Worm (Caenorhabditis elegans) whole organism, late embryonic: ENCODE results near the gene tag-342.
"Not testable (repeated sequence)": the region's sequence is repeated elsewhere in the genome, so short reads cannot be mapped to it uniquely, and the experiment has no call there.

Experiments
- C08G9.2 ChIP-seq: sonication (generic microtip); optimal IDR thresholded peaks from 2 replicates; lab custom pipeline; 2016; ENCODE audit warnings: mild to moderate bottlenecking, missing genetic modification characterization, moderate library complexity, missing compliant biosample characterization
- C38D4.7 ChIP-seq: fragments of 200-800 bp; sonication (Bioruptor generic); optimal IDR thresholded peaks from 2 replicates; lab custom pipeline; 2018; ENCODE audit warnings: mild to moderate bottlenecking, missing genetic modification characterization, moderate library complexity, missing compliant biosample characterization
- T23F11.4 ChIP-seq: fragments of 200-800 bp; sonication (Bioruptor generic); optimal IDR thresholded peaks from 2 replicates; lab custom pipeline; 2018; ENCODE audit warnings: mild to moderate bottlenecking, missing genetic modification characterization, missing compliant biosample characterization
- Y22D7AL.16 ChIP-seq: sonication (generic microtip); optimal IDR thresholded peaks from 2 replicates; lab custom pipeline; 2016; ENCODE audit warnings: missing genetic modification characterization, missing compliant biosample characterization
- ceh-14 ChIP-seq: sonication (generic microtip); optimal IDR thresholded peaks from 2 replicates; lab custom pipeline; 2016; ENCODE audit warnings: missing genotype, missing genetic modification characterization, missing compliant biosample characterization
- ceh-19 ChIP-seq: fragments of 200-800 bp; sonication (Bioruptor generic); optimal IDR thresholded peaks from 2 replicates; lab custom pipeline; 2018; ENCODE audit warnings: mild to moderate bottlenecking, missing genetic modification characterization, missing compliant biosample characterization
- ceh-2 ChIP-seq: sonication (generic microtip); optimal IDR thresholded peaks from 2 replicates; lab custom pipeline; 2016; ENCODE audit warnings: missing genotype, missing genetic modification characterization, missing compliant biosample characterization
- ceh-22 ChIP-seq: sonication (generic microtip); optimal IDR thresholded peaks from 2 replicates; lab custom pipeline; 2017; ENCODE audit warnings: missing biosample characterization, missing genetic modification characterization
- ceh-24 ChIP-seq: sonication (generic microtip); optimal IDR thresholded peaks from 2 replicates; lab custom pipeline; 2016; ENCODE audit warnings: mild to moderate bottlenecking, missing genetic modification characterization, missing compliant biosample characterization
- ceh-31 ChIP-seq: sonication (generic microtip); optimal IDR thresholded peaks from 2 replicates; lab custom pipeline; 2016; ENCODE audit warnings: missing genetic modification characterization, missing compliant biosample characterization
- ceh-6 ChIP-seq: fragments of 200-800 bp; sonication (Bioruptor generic); optimal IDR thresholded peaks from 2 replicates; lab custom pipeline; 2018; ENCODE audit warnings: mild to moderate bottlenecking, missing genetic modification characterization, missing compliant biosample characterization
- ceh-9 ChIP-seq: sonication (generic microtip); optimal IDR thresholded peaks from 2 replicates; lab custom pipeline; 2016; ENCODE audit warnings: mild to moderate bottlenecking, missing genetic modification characterization, inconsistent platforms, missing compliant biosample characterization
- dmd-4 ChIP-seq: sonication (generic microtip); optimal IDR thresholded peaks from 2 replicates; lab custom pipeline; 2016; ENCODE audit warnings: borderline replicate concordance, missing genetic modification characterization, missing compliant biosample characterization
- dve-1 ChIP-seq: sonication (generic microtip); optimal IDR thresholded peaks from 2 replicates; lab custom pipeline; 2017; ENCODE audit warnings: antibody characterized with exemption, mild to moderate bottlenecking, missing genetic modification characterization, missing compliant biosample characterization
- elt-2 ChIP-seq: sonication (generic microtip); optimal IDR thresholded peaks from 2 replicates; lab custom pipeline; 2016; ENCODE audit warnings: missing genetic modification reagents, missing genetic modification characterization, missing compliant biosample characterization
- elt-4 ChIP-seq: sonication (generic microtip); optimal IDR thresholded peaks from 2 replicates; lab custom pipeline; 2016; ENCODE audit warnings: missing genetic modification characterization, missing compliant biosample characterization
- ets-4 ChIP-seq: sonication (generic microtip); optimal IDR thresholded peaks from 2 replicates; lab custom pipeline; 2016; ENCODE audit warnings: missing genetic modification characterization, missing compliant biosample characterization
- eyg-1 ChIP-seq: sonication (generic microtip); optimal IDR thresholded peaks from 2 replicates; lab custom pipeline; 2016; ENCODE audit warnings: missing genotype, missing genetic modification characterization, missing compliant biosample characterization
- fax-1 ChIP-seq: sonication (generic microtip); optimal IDR thresholded peaks from 2 replicates; lab custom pipeline; 2016; ENCODE audit warnings: missing genotype, missing genetic modification characterization, missing compliant biosample characterization
- fkh-6 ChIP-seq: sonication (generic microtip); optimal IDR thresholded peaks from 2 replicates; lab custom pipeline; 2016; ENCODE audit warnings: missing genetic modification characterization, missing compliant biosample characterization
- gmeb-2 ChIP-seq: sonication (generic microtip); optimal IDR thresholded peaks from 2 replicates; lab custom pipeline; 2016; ENCODE audit warnings: missing genetic modification characterization, inconsistent platforms, missing compliant biosample characterization
- hlh-13 ChIP-seq: fragments of 200-800 bp; sonication (Bioruptor generic); optimal IDR thresholded peaks from 2 replicates; lab custom pipeline; 2018; ENCODE audit warnings: mild to moderate bottlenecking, missing genetic modification characterization, missing compliant biosample characterization
- hlh-30 ChIP-seq: sonication (generic microtip); optimal IDR thresholded peaks from 2 replicates; lab custom pipeline; 2017; ENCODE audit warnings: antibody characterized with exemption, missing genetic modification characterization, missing compliant biosample characterization; ENCODE audit not compliant: insufficient read depth
- lim-6 ChIP-seq: sonication (generic microtip); optimal IDR thresholded peaks from 2 replicates; lab custom pipeline; 2016; ENCODE audit warnings: missing genetic modification characterization, missing compliant biosample characterization
- lin-11 ChIP-seq: fragments of 200-800 bp; sonication (Bioruptor generic); optimal IDR thresholded peaks from 2 replicates; lab custom pipeline; 2018; ENCODE audit warnings: mild to moderate bottlenecking, missing genetic modification characterization, missing compliant biosample characterization
- mec-3 ChIP-seq: sonication (generic microtip); optimal IDR thresholded peaks from 2 replicates; lab custom pipeline; 2016; ENCODE audit warnings: borderline replicate concordance, missing genetic modification characterization, missing compliant biosample characterization
- nfya-1 ChIP-seq: sonication (generic microtip); optimal IDR thresholded peaks from 2 replicates; lab custom pipeline; 2017; ENCODE audit warnings: missing genetic modification characterization, mild to moderate bottlenecking, missing compliant biosample characterization, antibody characterized with exemption, moderate library complexity
- nhr-11 ChIP-seq: fragments of 150-350 bp; optimal IDR thresholded peaks from 2 replicates; lab custom pipeline; 2014; ENCODE audit warnings: missing biosample characterization, missing genetic modification characterization
- nhr-232 ChIP-seq: sonication (generic microtip); optimal IDR thresholded peaks from 2 replicates; lab custom pipeline; 2016; ENCODE audit warnings: missing genetic modification characterization, missing compliant biosample characterization
- npax-4 ChIP-seq: sonication (generic microtip); optimal IDR thresholded peaks from 2 replicates; lab custom pipeline; 2016; ENCODE audit warnings: missing genetic modification characterization, missing compliant biosample characterization
- odd-2 ChIP-seq: sonication (generic microtip); optimal IDR thresholded peaks from 2 replicates; lab custom pipeline; 2017; ENCODE audit warnings: antibody characterized with exemption, mild to moderate bottlenecking, missing genetic modification characterization, missing compliant biosample characterization
- pha-2 ChIP-seq: sonication (generic microtip); optimal IDR thresholded peaks from 2 replicates; lab custom pipeline; 2017; ENCODE audit warnings: mild to moderate bottlenecking, missing genetic modification characterization, missing compliant biosample characterization
- pha-4 ChIP-seq: fragments of 150-350 bp; optimal IDR thresholded peaks from 2 replicates; lab custom pipeline; 2018; ENCODE audit warnings: missing biosample characterization, missing genetic modification reagents, missing genetic modification characterization
- ref-2 ChIP-seq: sonication (generic microtip); optimal IDR thresholded peaks from 2 replicates; lab custom pipeline; 2016; ENCODE audit warnings: missing genetic modification characterization, missing compliant biosample characterization
- sdc-2 ChIP-seq: sonication (generic microtip); optimal IDR thresholded peaks from 2 replicates; lab custom pipeline; 2016; ENCODE audit warnings: missing genotype, missing genetic modification characterization, missing compliant biosample characterization
- sox-2 ChIP-seq: fragments of 200-800 bp; sonication (Bioruptor generic); IDR thresholded peaks from 2 replicates; pipeline ENCODE4 v1.3.6; 2022; ENCODE audit warnings: missing genetic modification reagents, missing genetic modification characterization, missing compliant biosample characterization
- sox-4 ChIP-seq: sonication (generic microtip); optimal IDR thresholded peaks from 2 replicates; lab custom pipeline; 2017; ENCODE audit warnings: mild to moderate bottlenecking, missing genetic modification characterization, inconsistent platforms, missing compliant biosample characterization
- tbx-2 ChIP-seq: sonication (generic microtip); optimal IDR thresholded peaks from 2 replicates; lab custom pipeline; 2016; ENCODE audit warnings: missing genetic modification characterization, missing compliant biosample characterization
- ttx-3 ChIP-seq: sonication (generic microtip); optimal IDR thresholded peaks from 2 replicates; lab custom pipeline; 2016; ENCODE audit warnings: missing genetic modification reagents, missing genetic modification characterization, missing compliant biosample characterization
- unc-55 ChIP-seq: sonication (generic microtip); optimal IDR thresholded peaks from 2 replicates; lab custom pipeline; 2017; ENCODE audit warnings: missing biosample characterization, missing genetic modification reagents, missing genetic modification characterization
- unc-86 ChIP-seq: sonication (generic microtip); optimal IDR thresholded peaks from 2 replicates; lab custom pipeline; 2016; ENCODE audit warnings: missing genetic modification characterization, missing compliant biosample characterization
- zip-5 ChIP-seq: sonication (generic microtip); optimal IDR thresholded peaks from 2 replicates; lab custom pipeline; 2016; ENCODE audit warnings: missing genetic modification characterization, missing compliant biosample characterization
- ztf-16 ChIP-seq: sonication (generic microtip); optimal IDR thresholded peaks from 2 replicates; lab custom pipeline; 2017; ENCODE audit warnings: missing genetic modification characterization, missing compliant biosample characterization

Gene tag-342

ce11 chrIII:9467857-9468256, at the start of gene tag-342:
Gene tag-342, plus strand, starts transcription at chrIII:9468157.
- TF ChIP-seq mec-3 (tag; lab: Kevin White, UChicago): no peak
- TF ChIP-seq dve-1 (tag; lab: Kevin White, UChicago): no peak
- TF ChIP-seq ref-2: no peak
- TF ChIP-seq pha-2 (tag; lab: Kevin White, UChicago): no peak
- TF ChIP-seq npax-4 (tag; lab: Kevin White, UChicago): no peak
- no peak for TF ChIP-seq fkh-6
- no peak for TF ChIP-seq unc-55 (GFP tag; lab: Kevin White, UChicago)
- no peak for TF ChIP-seq tbx-2 (tag; lab: Kevin White, UChicago)
- TF ChIP-seq C38D4.7 (GFP tag; lab: Kevin White, UChicago): no peak
- no peak for TF ChIP-seq ttx-3 (tag; lab: Kevin White, UChicago)
- TF ChIP-seq ceh-19 (GFP tag; lab: Kevin White, UChicago): no peak
- no peak for TF ChIP-seq elt-4 (tag; lab: Kevin White, UChicago)
- TF ChIP-seq nfya-1 (tag; lab: Kevin White, UChicago): no peak
- no peak for TF ChIP-seq zip-5

ce11 chrIII:9420231-9420630, 47.7 kb upstream of the tag-342 start, which contains the start of gene T26G10.4:
Gene T26G10.4, plus strand, starts transcription at chrIII:9420531.
- not testable (repeated sequence) for TF ChIP-seq sdc-2, pha-2, ztf-16 (tag; lab: Kevin White, UChicago)

- TF ChIP-seq odd-2 (tag; lab: Kevin White, UChicago) (no peak), nhr-232 (tag; lab: Kevin White, UChicago) (no peak), hlh-30 (tag; lab: Kevin White, UChicago) (no peak), Y22D7AL.16 (tag; lab: Kevin White, UChicago) (no peak), unc-86 (tag; lab: Kevin White, UChicago) (no peak), ceh-2 (tag; lab: Kevin White, UChicago) (no peak), ceh-6 (GFP tag; lab: Kevin White, UChicago) (no peak), C08G9.2 (no peak), ceh-24 (tag; lab: Kevin White, UChicago) (no peak), elt-2 (no peak), elt-4 (tag; lab: Kevin White, UChicago) (no peak)
These were observed 41.7 kb upstream of the tag-342 start, which contains the start of gene T26G10.5 for ce11 chrIII:9426301-9426700. Gene T26G10.5, minus strand, starts transcription at chrIII:9426401.

- TF ChIP-seq sox-2 (GFP tag; lab: Robert Waterston, UW) (no peak), Y22D7AL.16 (tag; lab: Kevin White, UChicago) (no peak), odd-2 (tag; lab: Kevin White, UChicago) (no peak), lin-11 (tag; lab: Kevin White, UChicago) (no peak), ceh-6 (GFP tag; lab: Kevin White, UChicago) (no peak), npax-4 (tag; lab: Kevin White, UChicago) (no peak), hlh-13 (no peak), ceh-9 (no peak), nhr-11 (tag; lab: Kevin White, UChicago) (no peak), ceh-14 (no peak)
These were observed 34.3 kb upstream of the tag-342 start, which contains the start of gene cpar-1 for ce11 chrIII:9433576-9434107. Gene cpar-1, plus strand, starts transcription at chrIII:9434057.

- TF ChIP-seq fax-1 (no peak), ceh-24 (tag; lab: Kevin White, UChicago) (no peak), eyg-1 (tag; lab: Kevin White, UChicago) (no peak), lin-11 (tag; lab: Kevin White, UChicago) (no peak), gmeb-2 (tag; lab: Kevin White, UChicago) (no peak), lim-6 (tag; lab: Kevin White, UChicago) (no peak), ztf-16 (tag; lab: Kevin White, UChicago) (no peak), ets-4 (tag; lab: Kevin White, UChicago) (no peak), pha-4 (no peak), ref-2 (no peak), zip-5 (no peak), pha-2 (tag; lab: Kevin White, UChicago) (no peak), fkh-6 (no peak), sox-4 (tag; lab: Kevin White, UChicago) (no peak), T23F11.4 (no peak), ceh-22 (tag; lab: Kevin White, UChicago) (no peak), dmd-4 (no peak), sdc-2 (tag; lab: Kevin White, UChicago) (no peak), tbx-2 (tag; lab: Kevin White, UChicago) (no peak), ceh-31 (tag; lab: Kevin White, UChicago) (no peak)
These were observed 33.0 kb upstream of the tag-342 start for ce11 chrIII:9434999-9435398.
